Fruit fly (Drosophila melanogaster): ENCODE measurements around the gene CG42714.

CG42714 gene

DNA sequence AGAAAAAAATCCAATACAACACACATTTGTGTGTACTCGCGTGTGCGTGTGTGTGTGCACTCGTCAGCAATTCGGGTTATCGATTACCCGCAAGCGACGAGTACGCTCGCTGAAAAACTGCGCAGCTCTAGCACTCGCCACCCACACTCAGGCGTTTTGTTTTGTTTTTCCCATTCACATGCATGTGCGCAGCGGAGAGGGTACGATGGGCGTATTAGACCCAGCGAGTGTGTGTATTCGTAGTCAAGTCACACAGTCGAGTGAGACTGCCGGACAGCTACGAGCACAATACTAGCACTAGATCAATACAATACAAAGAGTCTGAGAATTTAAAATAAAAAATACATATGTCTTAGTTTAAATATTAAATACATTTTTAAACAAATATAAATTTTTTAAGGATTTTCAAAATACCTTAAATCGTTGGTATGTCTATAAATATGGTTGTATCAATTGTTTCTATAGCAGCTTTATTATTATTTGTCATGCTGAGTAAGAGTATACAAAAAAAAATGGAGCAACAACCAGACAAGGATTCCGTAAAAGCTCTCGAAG, 48.9 kb downstream of the CG42714 start, which contains the start of the genes D19B and CG43293 (continued):
- TF ChIP-seq CG11504 (tag; optimal IDR thresholded peaks at IDR 0.05) (peak; percentile 87), Med (GFP tag) (peak; percentile 99), ems (GFP tag; optimal IDR thresholded peaks at IDR 0.05) (peak; percentile 89), CG10979 (tag; optimal IDR thresholded peaks at IDR 0.05) (peak; percentile 86), CG7963 (GFP tag; IDR thresholded peaks at IDR 0.05; ENCODE audit: partially characterized antibody) (peak; percentile 45; the same call in 1 of the 3 replicates), CG6175 (GFP tag; IDR thresholded peaks at IDR 0.05) (peak; percentile 86; the same call in 2 of the 3 replicates), zen (tag; optimal IDR thresholded peaks at IDR 0.05) (peak; percentile 77), CG9609 (GFP tag; optimal IDR thresholded peaks at IDR 0.05) (peak; percentile 87), Dref (GFP tag; IDR thresholded peaks at IDR 0.05) (peak; percentile 86), prd (optimal IDR thresholded peaks at IDR 0.05) (no peak), prd (GFP tag; IDR thresholded peaks at IDR 0.05) (peak; percentile 94), CG1603 (tag; optimal IDR thresholded peaks at IDR 0.05) (peak; percentile 91), ham (GFP tag; IDR thresholded peaks at IDR 0.05) (peak; percentile 72; the same call in 1 of the 2 replicates), CG4617 (GFP tag; optimal IDR thresholded peaks at IDR 0.05; ENCODE audit: borderline replicate concordance) (peak; percentile 82), ind (GFP tag; optimal IDR thresholded peaks at IDR 0.05) (peak; percentile 93), TFAM (GFP tag; optimal IDR thresholded peaks at IDR 0.05) (peak; percentile 47), C15 (GFP tag; IDR thresholded peaks at IDR 0.05) (peak; percentile 89), pros (GFP tag; optimal IDR thresholded peaks at IDR 0.05) (no peak), slp2 (GFP tag; optimal IDR thresholded peaks at IDR 0.05) (peak; percentile 72), CG31441 (GFP tag; IDR thresholded peaks at IDR 0.05) (peak; percentile 79), CG9215 (GFP tag; IDR thresholded peaks at IDR 0.05) (peak; percentile 81), maf-S (GFP tag; optimal IDR thresholded peaks at IDR 0.05) (peak; percentile 78), wdn (GFP tag; IDR thresholded peaks at IDR 0.05) (peak; percentile 87), Kr (GFP tag; optimal IDR thresholded peaks at IDR 0.05) (no peak), jumu (GFP tag; optimal IDR thresholded peaks at IDR 0.05) (peak; percentile 89), CG14860 (GFP tag; IDR thresholded peaks at IDR 0.05; ENCODE audit: partially characterized antibody) (no peak), lilli (GFP tag; optimal IDR thresholded peaks at IDR 0.05) (peak; percentile 95), Gsc (GFP tag; IDR thresholded peaks at IDR 0.05) (no peak), Atf3 (GFP tag; optimal IDR thresholded peaks at IDR 0.05) (peak; percentile 77), stc (GFP tag; IDR thresholded peaks at IDR 0.05) (peak; percentile 87), amos (GFP tag; IDR thresholded peaks at IDR 0.05; ENCODE audit: partially characterized antibody) (peak; percentile 55; the same call in 1 of the 2 replicates), gsb (GFP tag; IDR thresholded peaks at IDR 0.05) (peak; percentile 75), fd3F (GFP tag; optimal IDR thresholded peaks at IDR 0.05) (peak; percentile 81), psq (GFP tag; optimal IDR thresholded peaks at IDR 0.05) (peak; percentile 81), Ravus (GFP tag; IDR thresholded peaks at IDR 0.05) (peak; percentile 61), gem (tag; optimal IDR thresholded peaks at IDR 0.05) (peak; percentile 90), CG12391 (tag; optimal IDR thresholded peaks at IDR 0.05) (peak; percentile 92), Atf6 (GFP tag; IDR thresholded peaks at IDR 0.05) (peak; percentile 91), so (GFP tag; IDR thresholded peaks at IDR 0.05) (peak; percentile 81), Mes4 (GFP tag; optimal IDR thresholded peaks at IDR 0.05) (peak; percentile 56), Poxn (GFP tag; IDR thresholded peaks at IDR 0.05) (peak; percentile 73), CG15479 (GFP tag; optimal IDR thresholded peaks at IDR 0.05) (peak; percentile 31), CG17612 (GFP tag; IDR thresholded peaks at IDR 0.05) (peak; percentile 66), bsh (GFP tag; optimal IDR thresholded peaks at IDR 0.05) (peak; percentile 82 to 90), fd96Cb (tag; optimal IDR thresholded peaks at IDR 0.05) (peak; percentile 83), stwl (tag; optimal IDR thresholded peaks at IDR 0.05) (peak; percentile 90), pan (optimal IDR thresholded peaks at IDR 0.05) (peak in 1 of 2 experiments; percentile 36), pan (GFP tag; optimal IDR thresholded peaks at IDR 0.05 in 1 of 2, IDR thresholded peaks at IDR 0.05 in 1 of 2) (peak in 1 of 2 experiments; percentile 92), Nf-YB (GFP tag; optimal IDR thresholded peaks at IDR 0.05) (peak; percentile 69), CrebB (tag; optimal IDR thresholded peaks at IDR 0.05) (peak; percentile 81)
